Worm (Caenorhabditis elegans) whole organism, L4 larva: ENCODE measurements around the gene vap-2.

Experiments
- D1046.2 ChIP-seq: fragments of 200-800 bp; sonication (Bioruptor generic); IDR thresholded peaks from 2 replicates; pipeline ENCODE4 v1.3.6; 2022; ENCODE audit warnings: missing genetic modification characterization, missing compliant biosample characterization
- F10B5.3 ChIP-seq: sonication (generic microtip); optimal IDR thresholded peaks from 2 replicates; lab custom pipeline; 2016; ENCODE audit warnings: mild to moderate bottlenecking, missing genetic modification characterization, missing compliant biosample characterization
- F26F4.8 ChIP-seq: fragments of 200-800 bp; sonication (Bioruptor generic); conservative IDR thresholded peaks from 2 replicates; pipeline ENCODE4 v1.3.6; 2022; ENCODE audit warnings: missing genetic modification characterization, missing compliant biosample characterization
- F37D6.2 ChIP-seq: sonication (generic microtip); optimal IDR thresholded peaks from 2 replicates; lab custom pipeline; 2016; ENCODE audit warnings: mild to moderate bottlenecking, missing genetic modification characterization, missing compliant biosample characterization
- F44E2.7 ChIP-seq: fragments of 200-800 bp; sonication (Bioruptor generic); IDR thresholded peaks from 2 replicates; pipeline ENCODE4 v2.1.2; 2022; ENCODE audit warnings: missing genetic modification characterization, missing compliant biosample characterization
- T20F7.1 ChIP-seq: fragments of 200-800 bp; sonication (Bioruptor generic); optimal IDR thresholded peaks from 2 replicates; lab custom pipeline; 2018; ENCODE audit warnings: mild to moderate bottlenecking, missing genetic modification characterization, missing compliant biosample characterization
- ZK337.2 ChIP-seq: fragments of 200-800 bp; sonication (Bioruptor generic); IDR thresholded peaks from 2 replicates; pipeline ENCODE4 v1.3.6; 2022; ENCODE audit warnings: missing genetic modification reagents, missing genetic modification characterization, missing compliant biosample characterization
- ZK546.5 ChIP-seq, 2 experiments: sonication (generic microtip); optimal IDR thresholded peaks; 2 replicates each; lab custom pipeline; 2017; ENCODE audit warnings: missing biosample characterization in 2 of 2, missing genetic modification characterization in 2 of 2
- aha-1 ChIP-seq: fragments of 150-350 bp; peaks from one replicate; lab custom pipeline; 2014; ENCODE audit warnings: missing biosample characterization, missing genetic modification characterization
- ama-1 ChIP-seq: fragments of 150-350 bp; optimal IDR thresholded peaks from 2 replicates; lab custom pipeline; 2014; ENCODE audit warnings: inconsistent platforms, mixed read lengths
- arid-1 ChIP-seq: fragments of 200-800 bp; sonication (Bioruptor generic); conservative IDR thresholded peaks from 2 replicates; pipeline ENCODE4 v1.3.6; 2022; ENCODE audit warnings: missing genetic modification reagents, missing genetic modification characterization, missing compliant biosample characterization
- attf-4 ChIP-seq: sonication (generic microtip); optimal IDR thresholded peaks from 3 replicates; lab custom pipeline; 2017; ENCODE audit warnings: missing biosample characterization, missing genetic modification characterization
- ceh-82 ChIP-seq: sonication (generic microtip); optimal IDR thresholded peaks from 2 replicates; lab custom pipeline; 2017; ENCODE audit warnings: missing biosample characterization, missing genetic modification characterization
- ctbp-1 ChIP-seq: fragments of 200-800 bp; sonication (Bioruptor generic); IDR thresholded peaks from 2 replicates; pipeline ENCODE4 v1.3.6; 2022; ENCODE audit warnings: missing genetic modification reagents, missing genetic modification characterization, missing compliant biosample characterization
- daf-19 ChIP-seq: fragments of 200-800 bp; sonication (Bioruptor generic); conservative IDR thresholded peaks from 2 replicates; pipeline ENCODE4 v1.3.6; 2022; ENCODE audit warnings: missing genetic modification characterization, missing compliant biosample characterization
- daf-8 ChIP-seq: fragments of 200-800 bp; sonication (Bioruptor generic); IDR thresholded peaks from 2 replicates; pipeline ENCODE4 v1.3.6; 2022; ENCODE audit warnings: missing genetic modification characterization, missing compliant biosample characterization
- dmd-6 ChIP-seq: fragments of 200-800 bp; sonication (Bioruptor generic); IDR thresholded peaks from 2 replicates; pipeline ENCODE4 v1.3.6; 2022; ENCODE audit warnings: missing genetic modification reagents, missing genetic modification characterization, missing compliant biosample characterization
- dmd-9 ChIP-seq: fragments of 200-800 bp; sonication (Bioruptor generic); IDR thresholded peaks from 2 replicates; pipeline ENCODE4 v1.3.6; 2022; ENCODE audit warnings: missing genetic modification reagents, missing genetic modification characterization, missing compliant biosample characterization
- dpl-1 ChIP-seq: fragments of 150-350 bp; optimal IDR thresholded peaks from 2 replicates; lab custom pipeline; 2014; ENCODE audit warnings: missing biosample characterization, missing genetic modification reagents, missing genetic modification characterization
- duxl-1 ChIP-seq: sonication (generic microtip); optimal IDR thresholded peaks from 2 replicates; lab custom pipeline; 2016; ENCODE audit warnings: mild to moderate bottlenecking, missing genetic modification characterization, moderate library complexity, missing compliant biosample characterization; ENCODE audit not compliant: poor library complexity
- fkh-10 ChIP-seq: fragments of 150-350 bp; optimal IDR thresholded peaks from 2 replicates; lab custom pipeline; 2014; ENCODE audit warnings: missing biosample characterization, missing genetic modification reagents, missing genetic modification characterization
- lin-1 ChIP-seq: fragments of 200-800 bp; sonication (Bioruptor generic); IDR thresholded peaks from 2 replicates; pipeline ENCODE4 v1.3.6; 2022; ENCODE audit warnings: missing genetic modification reagents, missing genetic modification characterization, missing compliant biosample characterization
- lin-13 ChIP-seq: fragments of 150-350 bp; optimal IDR thresholded peaks from 2 replicates; lab custom pipeline; 2014; ENCODE audit warnings: missing biosample characterization, missing genetic modification reagents, missing genetic modification characterization
- lin-39 ChIP-seq: fragments of 150-350 bp; optimal IDR thresholded peaks from 2 replicates; lab custom pipeline; 2014; ENCODE audit warnings: missing biosample characterization, missing genetic modification reagents, missing genetic modification characterization
- madf-9 ChIP-seq: fragments of 200-800 bp; sonication (Bioruptor generic); conservative IDR thresholded peaks from 2 replicates; pipeline ENCODE4 v1.3.6; 2022; ENCODE audit warnings: missing genetic modification reagents, missing genetic modification characterization, missing compliant biosample characterization
- mdl-1 ChIP-seq, 2 experiments: fragments of 150-350 bp in 1 of 2; sonication (generic microtip) in 1 of 2; optimal IDR thresholded peaks; 2 replicates each; lab custom pipeline; 2014 to 2017; ENCODE audit warnings: missing biosample characterization in 2 of 2, missing genetic modification characterization in 2 of 2
- mdt-29 ChIP-seq: fragments of 200-800 bp; sonication (Bioruptor generic); IDR thresholded peaks from 2 replicates; pipeline ENCODE4 v1.3.6; 2022; ENCODE audit warnings: missing genetic modification reagents, missing genetic modification characterization, missing compliant biosample characterization
- mep-1 ChIP-seq: fragments of 150-350 bp; sonication (generic microtip); optimal IDR thresholded peaks from 3 replicates; lab custom pipeline; 2014; ENCODE audit warnings: missing biosample characterization, missing genetic modification characterization
- nhr-10 ChIP-seq: fragments of 150-350 bp; optimal IDR thresholded peaks from 2 replicates; lab custom pipeline; 2014; ENCODE audit warnings: missing biosample characterization, missing genetic modification characterization
- nhr-11 ChIP-seq: fragments of 150-350 bp; optimal IDR thresholded peaks from 2 replicates; lab custom pipeline; 2014; ENCODE audit warnings: missing biosample characterization, missing genetic modification characterization
- nhr-48 ChIP-seq: sonication (generic microtip); optimal IDR thresholded peaks from 2 replicates; lab custom pipeline; 2016; ENCODE audit warnings: mild to moderate bottlenecking, missing genetic modification characterization, missing compliant biosample characterization
- nhr-6 ChIP-seq: fragments of 150-350 bp; optimal IDR thresholded peaks from 2 replicates; lab custom pipeline; 2014; ENCODE audit warnings: missing biosample characterization, missing genetic modification characterization
- nhr-77 ChIP-seq: fragments of 150-350 bp; optimal IDR thresholded peaks from 2 replicates; lab custom pipeline; 2014; ENCODE audit warnings: missing biosample characterization, missing genetic modification characterization
- php-3 ChIP-seq: fragments of 200-800 bp; sonication (Bioruptor generic); IDR thresholded peaks from 2 replicates; pipeline ENCODE4 v1.3.6; 2022; ENCODE audit warnings: missing genetic modification reagents, missing genetic modification characterization, missing compliant biosample characterization
- pqm-1 ChIP-seq: sonication (generic microtip); optimal IDR thresholded peaks from 2 replicates; lab custom pipeline; 2017; ENCODE audit warnings: missing biosample characterization, missing genetic modification characterization
- rbr-2 ChIP-seq: sonication (generic microtip); optimal IDR thresholded peaks from 2 replicates; lab custom pipeline; 2016; ENCODE audit warnings: missing genotype, missing genetic modification characterization, missing compliant biosample characterization
- snpc-1.2 ChIP-seq: fragments of 200-800 bp; sonication (Bioruptor generic); IDR thresholded peaks from 2 replicates; pipeline ENCODE4 v1.3.6; 2022; ENCODE audit warnings: missing genetic modification reagents, missing genetic modification characterization, missing compliant biosample characterization
- snpc-4 ChIP-seq: fragments of 150-350 bp; optimal IDR thresholded peaks from 2 replicates; lab custom pipeline; 2014; ENCODE audit warnings: missing biosample characterization, missing genetic modification characterization
- tag-97 ChIP-seq: fragments of 200-800 bp; sonication (Bioruptor generic); IDR thresholded peaks from 2 replicates; pipeline ENCODE4 v1.3.6; 2022; ENCODE audit warnings: missing genetic modification characterization, missing compliant biosample characterization
- tra-1 ChIP-seq: fragments of 200-800 bp; sonication (Bioruptor generic); IDR thresholded peaks from 2 replicates; pipeline ENCODE4 v1.3.6; 2022; ENCODE audit warnings: missing genetic modification reagents, missing genetic modification characterization, missing compliant biosample characterization
- unc-39 ChIP-seq: sonication (generic microtip); optimal IDR thresholded peaks from 2 replicates; lab custom pipeline; 2017; ENCODE audit warnings: missing biosample characterization, missing genetic modification characterization
- unc-62 ChIP-seq, 3 experiments: fragments of 150-350 bp in 1 of 3; sonication (generic microtip); optimal IDR thresholded peaks in 2 of 3; peaks in 1 of 3; 1 replicate in 1 of 3; 2 replicates in 2 of 3; lab custom pipeline; 2014 to 2017; ENCODE audit warnings: missing biosample characterization in 3 of 3, missing genetic modification characterization in 3 of 3, missing genetic modification reagents in 3 of 3, missing genotype in 1 of 3
- zip-11 ChIP-seq: fragments of 200-800 bp; sonication (Bioruptor generic); IDR thresholded peaks from 2 replicates; pipeline ENCODE4 v1.3.6; 2022; ENCODE audit warnings: missing genetic modification characterization, missing compliant biosample characterization
- zip-2 ChIP-seq: fragments of 150-350 bp; optimal IDR thresholded peaks from 2 replicates; lab custom pipeline; 2014; ENCODE audit warnings: missing biosample characterization, missing genetic modification characterization
- ztf-11 ChIP-seq: fragments of 150-350 bp; optimal IDR thresholded peaks from 2 replicates; lab custom pipeline; 2014; ENCODE audit warnings: missing biosample characterization, missing genetic modification characterization
- ztf-7 ChIP-seq: fragments of 150-350 bp; optimal IDR thresholded peaks from 2 replicates; lab custom pipeline; 2014; ENCODE audit warnings: missing biosample characterization, missing genetic modification characterization

Gene vap-2

ce11 chrX:10792435-10792834, at the start of gene vap-2:
Gene vap-2 (minus strand): TSS chrX:10792535.
- TF ChIP-seq lin-39, result no peak
- TF ChIP-seq nhr-77 (tag; lab: Kevin White, UChicago), result no peak
- no peak for TF ChIP-seq nhr-10 (tag; lab: Kevin White, UChicago)
- no peak for TF ChIP-seq ama-1 (lab: Kevin White, UChicago)
- TF ChIP-seq pqm-1 (tag; lab: Kevin White, UChicago), result no peak
- no peak for TF ChIP-seq ztf-7 (tag; lab: Kevin White, UChicago)
- no peak for TF ChIP-seq dmd-9 (GFP tag; lab: Robert Waterston, UW)
- TF ChIP-seq php-3 (GFP tag; lab: Robert Waterston, UW), result no peak
- no peak for TF ChIP-seq dmd-6 (GFP tag; lab: Robert Waterston, UW)
- no peak for TF ChIP-seq rbr-2 (tag; lab: Kevin White, UChicago)
- TF ChIP-seq mdt-29, result no peak
- no peak for TF ChIP-seq attf-4 (tag; lab: Kevin White, UChicago)
- TF ChIP-seq ztf-11 (tag; lab: Kevin White, UChicago), result no peak
- no peak for TF ChIP-seq D1046.2 (GFP tag; lab: Robert Waterston, UW)
- no peak for TF ChIP-seq fkh-10
- TF ChIP-seq zip-11 (GFP tag; lab: Robert Waterston, UW), result no peak
- no peak for TF ChIP-seq duxl-1 (tag; lab: Kevin White, UChicago)

DNA sequence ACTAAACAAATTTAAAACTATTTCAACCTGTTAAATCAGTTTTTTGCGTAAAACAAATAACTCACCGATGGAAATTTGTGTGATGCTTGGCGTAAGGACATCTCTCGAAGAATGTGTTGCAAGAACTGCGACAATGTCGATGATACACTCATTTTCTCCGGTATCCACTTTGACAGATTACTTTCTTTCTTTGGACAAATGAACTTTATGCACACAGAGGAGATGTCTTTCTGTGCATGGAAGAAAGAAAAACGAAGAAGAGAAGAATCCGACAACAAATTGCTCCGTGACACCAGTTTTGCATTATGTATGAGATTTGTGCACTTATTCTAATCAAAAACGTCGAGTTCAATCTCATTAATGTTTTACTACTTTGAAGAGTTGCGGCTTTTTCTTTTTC, 46.2 kb upstream of the vap-2 start, which contains the start of gene plc-1:
Gene plc-1 (minus strand): TSS at position 101 of the 400 bp plus-strand sequence.
- TF ChIP-seq nhr-6 (tag; lab: Kevin White, UChicago) (no peak), F44E2.7 (GFP tag; lab: Robert Waterston, UW) (no peak)

DNA sequence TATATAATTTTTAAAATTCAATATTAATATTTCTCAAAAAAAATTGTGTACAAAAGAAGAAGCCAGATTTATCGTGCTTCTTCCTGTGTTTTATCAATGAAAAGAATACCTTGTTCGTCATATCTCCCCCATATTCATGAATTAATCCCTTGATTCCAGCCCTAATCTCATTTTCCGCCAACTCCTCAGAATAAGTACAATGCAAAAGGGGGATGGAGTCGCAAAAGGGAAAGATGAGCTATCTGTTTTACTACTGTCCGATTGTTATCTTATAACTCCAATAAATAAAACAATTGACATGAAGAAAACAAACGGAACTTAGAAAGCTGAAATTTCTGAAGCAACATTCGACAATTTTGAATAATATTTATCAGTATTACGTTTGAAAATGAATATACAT, 45.3 kb upstream of the vap-2 start:
- TF ChIP-seq F37D6.2 (tag; lab: Kevin White, UChicago) (no peak), unc-39 (no peak), daf-19 (GFP tag; lab: Robert Waterston, UW) (no peak), nhr-11 (no peak), snpc-4 (tag; lab: Kevin White, UChicago) (no peak), arid-1 (GFP tag; lab: Robert Waterston, UW) (no peak)
- TF ChIP-seq, all 104 proteins: peak for 0

DNA sequence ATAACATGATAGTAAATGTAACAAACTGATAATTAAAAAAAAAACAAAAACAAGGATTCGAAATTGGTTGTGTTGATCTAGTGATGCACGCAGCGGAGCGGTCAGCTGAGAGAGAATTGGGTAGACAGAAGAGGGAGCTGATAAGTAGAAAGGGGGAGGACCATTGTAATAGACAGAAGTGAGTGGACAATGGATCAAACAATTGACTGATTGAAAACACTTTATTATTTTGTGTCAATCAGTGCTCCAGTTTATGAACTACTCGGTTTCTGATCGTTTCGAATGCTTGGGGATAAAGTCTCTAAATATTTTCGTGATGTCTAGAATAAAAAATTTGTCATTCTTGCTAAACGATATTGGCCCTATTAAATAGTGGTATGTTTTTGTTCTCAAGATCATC, 42.2 kb upstream of the vap-2 start:
- no peak for TF ChIP-seq mep-1 (tag; lab: Kevin White, UChicago)
- no peak for TF ChIP-seq ZK546.5 (tag; optimal IDR thresholded peaks at IDR 0.05; lab: Kevin White, UChicago)
- no peak for TF ChIP-seq madf-9
- no peak for TF ChIP-seq zip-2 (tag; lab: Kevin White, UChicago)
- TF ChIP-seq ZK337.2 (GFP tag; lab: Robert Waterston, UW), result no peak
- TF ChIP-seq lin-13 (GFP tag; lab: Kevin White, UChicago), result no peak
- no peak for TF ChIP-seq daf-8 (GFP tag; lab: Robert Waterston, UW)
- no peak for TF ChIP-seq ceh-82
- TF ChIP-seq tra-1 (GFP tag; lab: Robert Waterston, UW), result no peak
- TF ChIP-seq, all 104 proteins: peak for 0

DNA sequence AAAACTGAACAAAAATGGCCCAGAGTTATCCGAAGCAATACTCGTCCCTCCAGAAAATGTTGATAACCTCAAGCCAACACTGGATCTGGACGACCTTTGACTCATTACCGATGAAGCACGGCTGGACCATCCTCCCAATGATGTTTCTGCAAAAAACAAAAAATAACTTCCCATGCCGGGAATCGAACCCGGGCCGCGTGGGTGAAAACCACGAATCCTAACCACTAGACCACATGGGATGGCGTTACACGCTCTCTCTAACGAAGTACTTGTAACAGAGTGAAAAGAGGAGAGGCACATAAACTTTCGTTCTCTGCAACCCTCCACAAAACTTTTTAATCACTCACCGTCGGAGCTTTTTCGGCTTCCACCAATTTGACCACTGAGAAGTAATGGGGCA, 28.8 kb upstream of the vap-2 start:
- TF ChIP-seq T20F7.1 (GFP tag; lab: Kevin White, UChicago), result no peak
- TF ChIP-seq ctbp-1 (GFP tag; lab: Robert Waterston, UW), result peak; percentile 81
- TF ChIP-seq snpc-1.2 (GFP tag; lab: Robert Waterston, UW), result peak; percentile 89
- 0 out of 2 replicates have a peak, but pooled peaks have one; percentile 47 for TF ChIP-seq mdt-29
- TF ChIP-seq dpl-1, result no peak
- TF ChIP-seq F37D6.2 (tag; lab: Kevin White, UChicago), result peak; percentile 47
- peak; percentile 45 for TF ChIP-seq nhr-48
- peak; percentile 65 for TF ChIP-seq dmd-6 (GFP tag; lab: Robert Waterston, UW)
- TF ChIP-seq tag-97 (GFP tag; lab: Robert Waterston, UW), result 0 out of 2 replicates have a peak, but pooled peaks have one; percentile 40
- TF ChIP-seq mdl-1 (tag; optimal IDR thresholded peaks at IDR 0.05; lab: Kevin White, UChicago), result peak in 1 of 2 experiments; percentile 54
- TF ChIP-seq F10B5.3 (tag; lab: Kevin White, UChicago), result no peak
- TF ChIP-seq lin-1 (GFP tag; lab: Robert Waterston, UW), result peak; percentile 87
- TF ChIP-seq aha-1 (tag; lab: Kevin White, UChicago), result peak; percentile 97
- TF ChIP-seq F26F4.8 (GFP tag; lab: Robert Waterston, UW), result peak; percentile 77
- TF ChIP-seq unc-62 (GFP tag; optimal IDR thresholded peaks at IDR 0.05 in 1 of 2; lab: Kevin White, UChicago), result peak in 1 of 2 experiments; percentile 65
- TF ChIP-seq unc-62 (tag; optimal IDR thresholded peaks at IDR 0.05; lab: Kevin White, UChicago), result no peak
- no peak for TF ChIP-seq attf-4 (tag; lab: Kevin White, UChicago)
- TF ChIP-seq madf-9, result peak; percentile 55; the same call in 1 of the 2 replicates
- TF ChIP-seq rbr-2 (tag; lab: Kevin White, UChicago), result peak; percentile 63
